Worm (Caenorhabditis elegans) whole organism, midembryonic: ENCODE measurements around the gene egal-1.

Experiments used
- klf-2 ChIP-seq: fragments of 200-800 bp; sonication (Bioruptor generic); conservative IDR thresholded peaks from 2 replicates; pipeline ENCODE4 v1.3.6; 2022; ENCODE audit warnings: missing genetic modification reagents, missing genetic modification characterization, missing compliant biosample characterization
- tab-1 ChIP-seq: fragments of 200-800 bp; sonication (Bioruptor generic); IDR thresholded peaks from 2 replicates; pipeline ENCODE4 v1.3.6; 2022; ENCODE audit warnings: missing genetic modification characterization, missing compliant biosample characterization
- ztf-23 ChIP-seq: fragments of 200-800 bp; sonication (Bioruptor generic); IDR thresholded peaks from 2 replicates; pipeline ENCODE4 v1.3.6; 2022; ENCODE audit warnings: missing genetic modification reagents, missing genetic modification characterization, missing compliant biosample characterization

DNA sequence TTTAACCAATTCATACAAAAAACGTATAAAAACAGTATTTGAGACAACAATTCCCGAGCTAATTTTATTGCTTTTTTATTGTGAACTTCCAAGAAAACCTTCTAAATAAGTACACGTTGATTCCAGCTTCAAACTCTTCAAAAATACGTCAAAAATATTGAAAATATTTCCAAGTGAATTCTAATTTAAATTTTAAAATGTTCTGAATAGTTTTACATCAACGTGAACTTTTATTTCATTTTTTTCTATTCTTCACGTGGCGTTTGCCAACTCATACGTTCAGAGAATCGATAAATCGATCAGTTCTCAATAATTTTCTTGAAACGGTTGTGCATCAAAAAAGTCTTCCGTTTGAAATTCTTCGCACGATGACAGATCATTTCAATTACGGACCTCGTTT, 27.4 kb upstream of the egal-1 start, which contains the start of gene C31H1.1:
- TF ChIP-seq ztf-23 (GFP tag; lab: Robert Waterston, UW) (no peak), klf-2 (GFP tag; lab: Robert Waterston, UW) (no peak), tab-1 (GFP tag; lab: Robert Waterston, UW) (no peak)
